Fruit fly (Drosophila melanogaster): ENCODE measurements around the gene CG46280.

CG46280 gene

dm6 chr3R:12980628-12981219, 49.7 kb downstream of the CG46280 start, which contains the start of gene Paip2 (continued):
- TF ChIP-seq inv (GFP tag; IDR thresholded peaks at IDR 0.05; ENCODE audit: partially characterized antibody), result peak; percentile 98
- TF ChIP-seq CG15601 (tag; optimal IDR thresholded peaks at IDR 0.05), result peak; percentile 77
- peak; percentile 93 for TF ChIP-seq ato (GFP tag; IDR thresholded peaks at IDR 0.05; ENCODE audit: partially characterized antibody)
- peak; percentile 97 for TF ChIP-seq bbx (GFP tag; IDR thresholded peaks at IDR 0.05; ENCODE audit: partially characterized antibody)
- peak; percentile 71 for TF ChIP-seq sd (tag; optimal IDR thresholded peaks at IDR 0.05)
- TF ChIP-seq Trl (optimal IDR thresholded peaks at IDR 0.05), result no peak
- TF ChIP-seq Trl (GFP tag; optimal IDR thresholded peaks at IDR 0.05), result peak; percentile 28
- no peak for TF ChIP-seq zf30C (GFP tag; optimal IDR thresholded peaks at IDR 0.05)
- no peak for TF ChIP-seq CkIIα-i1 (GFP tag; IDR thresholded peaks at IDR 0.05)
- TF ChIP-seq Sry-δ (GFP tag; optimal IDR thresholded peaks at IDR 0.05), result peak; percentile 96
- TF ChIP-seq BEAF-32 (GFP tag; optimal IDR thresholded peaks at IDR 0.05), result peak; percentile 100
- TF ChIP-seq Neu2 (GFP tag; optimal IDR thresholded peaks at IDR 0.05; ENCODE audit: borderline replicate concordance), result no peak
- TF ChIP-seq phol (tag; optimal IDR thresholded peaks at IDR 0.05), result peak; percentile 64
- TF ChIP-seq kay (GFP tag; optimal IDR thresholded peaks at IDR 0.05), result peak; percentile 17
- peak; percentile 5 for TF ChIP-seq CG12299 (tag; optimal IDR thresholded peaks at IDR 0.05)
- peak; percentile 75 for TF ChIP-seq trem (tag; optimal IDR thresholded peaks at IDR 0.05)
- no peak for TF ChIP-seq Sry-β (GFP tag; optimal IDR thresholded peaks at IDR 0.05)
- no peak for TF ChIP-seq CG10654 (GFP tag; optimal IDR thresholded peaks at IDR 0.05)
- peak; percentile 88 for TF ChIP-seq CG18011 (GFP tag; optimal IDR thresholded peaks at IDR 0.05)
- TF ChIP-seq pho (GFP tag; optimal IDR thresholded peaks at IDR 0.05), result peak; percentile 8
- TF ChIP-seq ro (GFP tag; IDR thresholded peaks at IDR 0.05), result no peak
- TF ChIP-seq CG13424 (tag; optimal IDR thresholded peaks at IDR 0.05), result peak; percentile 10
- peak; percentile 52 for TF ChIP-seq sug (tag; optimal IDR thresholded peaks at IDR 0.05)
- TF ChIP-seq HmgD (GFP tag; optimal IDR thresholded peaks at IDR 0.05), result peak; percentile 65
- peak; percentile 45; the same call in 1 of the 2 replicates for TF ChIP-seq CG6272 (GFP tag; IDR thresholded peaks at IDR 0.05)
- peak; percentile 95 for TF ChIP-seq amos (GFP tag; IDR thresholded peaks at IDR 0.05; ENCODE audit: partially characterized antibody)
- no peak for TF ChIP-seq CG10431 (GFP tag; optimal IDR thresholded peaks at IDR 0.05)
- peak in 1 of 2 experiments; percentile 5 for TF ChIP-seq dpn (GFP tag; optimal IDR thresholded peaks at IDR 0.05)
- TF ChIP-seq E2f2 (GFP tag; IDR thresholded peaks at IDR 0.05), result peak; percentile 95
- TF ChIP-seq HLHmδ (GFP tag; optimal IDR thresholded peaks at IDR 0.05), result no peak
- TF ChIP-seq dm (GFP tag; optimal IDR thresholded peaks at IDR 0.05), result peak; percentile 39
- peak; percentile 12 for TF ChIP-seq twi (tag; optimal IDR thresholded peaks at IDR 0.05)
- TF ChIP-seq Sin3A (optimal IDR thresholded peaks at IDR 0.05), result peak; percentile 79
- TF ChIP-seq bigmax (GFP tag; optimal IDR thresholded peaks at IDR 0.05), result no peak
- TF ChIP-seq CG31365 (tag; optimal IDR thresholded peaks at IDR 0.05), result peak; percentile 3
- peak; percentile 4 for TF ChIP-seq CG4424 (GFP tag; optimal IDR thresholded peaks at IDR 0.05)
- peak; percentile 11 for TF ChIP-seq CG3163 (GFP tag; optimal IDR thresholded peaks at IDR 0.05)
- TF ChIP-seq Opbp (GFP tag; IDR thresholded peaks at IDR 0.05; ENCODE audit: partially characterized antibody), result peak; percentile 96
- TF ChIP-seq CoRest (tag; optimal IDR thresholded peaks at IDR 0.05), result peak; percentile 67
- TF ChIP-seq zfh2 (GFP tag; optimal IDR thresholded peaks at IDR 0.05), result no peak
- peak; percentile 69 for TF ChIP-seq stwl (tag; optimal IDR thresholded peaks at IDR 0.05)
- peak; percentile 92 for TF ChIP-seq Ets65A (GFP tag)
- TF ChIP-seq CG7963 (GFP tag; IDR thresholded peaks at IDR 0.05; ENCODE audit: partially characterized antibody), result peak; percentile 94
- TF ChIP-seq CG14860 (GFP tag; IDR thresholded peaks at IDR 0.05; ENCODE audit: partially characterized antibody), result peak; percentile 99
- peak; percentile 79 for TF ChIP-seq Ets97D (GFP tag; optimal IDR thresholded peaks at IDR 0.05)
- no peak for TF ChIP-seq CG15479 (GFP tag; optimal IDR thresholded peaks at IDR 0.05)
- TF ChIP-seq CG8944 (GFP tag; optimal IDR thresholded peaks at IDR 0.05), result peak; percentile 1
- TF ChIP-seq CG12391 (tag; optimal IDR thresholded peaks at IDR 0.05), result peak; percentile 40
- no peak for TF ChIP-seq hkb (optimal IDR thresholded peaks at IDR 0.05)
- 0 out of 2 replicates have a peak, but pooled peaks have one; percentile 25 for TF ChIP-seq hkb (GFP tag; IDR thresholded peaks at IDR 0.05)

All from whole organism, embryonic.